Worm (Caenorhabditis elegans): ENCODE measurements around the gene Y46G5A.23.
A peak's percentile ranks its signal among the peaks of the same experiment; 100 is the strongest.

Y46G5A.23 gene

ce11 chrII:12816412-12817146 is 12.2 kb downstream of the Y46G5A.23 start, which contains the start of gene acl-7:
acl-7 (minus strand) TSS chrII:12816462.
- TF ChIP-seq pha-4 (tag; optimal IDR thresholded peaks at IDR 0.05) (no peak), elt-2 (tag; optimal IDR thresholded peaks at IDR 0.05) (peak; percentile 44)

- TF ChIP-seq ceh-22 (tag; optimal IDR thresholded peaks at IDR 0.05): no peak
- TF ChIP-seq pros-1 (tag; optimal IDR thresholded peaks at IDR 0.05): no peak
- no peak for TF ChIP-seq lin-11 (tag; optimal IDR thresholded peaks at IDR 0.05)
- TF ChIP-seq F13H6.1 (tag; optimal IDR thresholded peaks at IDR 0.05): no peak
- TF ChIP-seq C38D4.7 (GFP tag; optimal IDR thresholded peaks at IDR 0.05): no peak
- no peak for TF ChIP-seq nhr-232 (tag; optimal IDR thresholded peaks at IDR 0.05)
- TF ChIP-seq ceh-34 (tag; optimal IDR thresholded peaks at IDR 0.05): no peak
- TF ChIP-seq fkh-6 (tag; optimal IDR thresholded peaks at IDR 0.05): no peak
- no peak for TF ChIP-seq ceh-6 (GFP tag; optimal IDR thresholded peaks at IDR 0.05)
- TF ChIP-seq C08G9.2 (tag; optimal IDR thresholded peaks at IDR 0.05): no peak
- TF ChIP-seq hlh-15 (tag; optimal IDR thresholded peaks at IDR 0.05): no peak
- no peak for TF ChIP-seq lim-6 (tag; optimal IDR thresholded peaks at IDR 0.05)
- TF ChIP-seq rnt-1 (tag; optimal IDR thresholded peaks at IDR 0.05): no peak
- no peak for TF ChIP-seq T23F11.4 (GFP tag; optimal IDR thresholded peaks at IDR 0.05)
- TF ChIP-seq elt-4 (tag; optimal IDR thresholded peaks at IDR 0.05): no peak
- no peak for TF ChIP-seq ceh-48 (tag; optimal IDR thresholded peaks at IDR 0.05)
Measured at ce11 chrII:12813253-12813652, 15.5 kb downstream of the Y46G5A.23 start.

ce11 chrII:12810709-12811108 is 18.1 kb downstream of the Y46G5A.23 start, which contains the start of gene Y46G5A.20:
Y46G5A.20 (plus strand) TSS chrII:12811009.
- no peak for TF ChIP-seq sox-4 (tag; optimal IDR thresholded peaks at IDR 0.05)
- no peak for TF ChIP-seq pha-4 (tag; optimal IDR thresholded peaks at IDR 0.05)
- no peak for TF ChIP-seq ceh-2 (tag; optimal IDR thresholded peaks at IDR 0.05)
- no peak for TF ChIP-seq ceh-19 (GFP tag; optimal IDR thresholded peaks at IDR 0.05)
- TF ChIP-seq C38D4.7 (GFP tag; optimal IDR thresholded peaks at IDR 0.05): no peak
- no peak for TF ChIP-seq K09A11.1 (tag; optimal IDR thresholded peaks at IDR 0.05; ENCODE audit: insufficient read depth)

- no peak for TF ChIP-seq ets-4 (tag; optimal IDR thresholded peaks at IDR 0.05)
Measured at ce11 chrII:12809725-12810124, 19.0 kb downstream of the Y46G5A.23 start.

- TF ChIP-seq odd-2 (tag; optimal IDR thresholded peaks at IDR 0.05): no peak
- TF ChIP-seq unc-42 (tag; optimal IDR thresholded peaks at IDR 0.05): no peak
- TF ChIP-seq ceh-2 (tag; optimal IDR thresholded peaks at IDR 0.05): no peak
- TF ChIP-seq ceh-30 (tag; optimal IDR thresholded peaks at IDR 0.05): no peak
- TF ChIP-seq sox-4 (tag; optimal IDR thresholded peaks at IDR 0.05): no peak
- no peak for TF ChIP-seq nhr-232 (tag; optimal IDR thresholded peaks at IDR 0.05)
- TF ChIP-seq Y22D7AL.16 (tag; optimal IDR thresholded peaks at IDR 0.05): no peak
- TF ChIP-seq pha-4 (tag; optimal IDR thresholded peaks at IDR 0.05): no peak
- no peak for TF ChIP-seq pax-1 (tag; optimal IDR thresholded peaks at IDR 0.05)
- no peak for TF ChIP-seq T23F11.4 (GFP tag; optimal IDR thresholded peaks at IDR 0.05)
- no peak for TF ChIP-seq ceh-19 (GFP tag; optimal IDR thresholded peaks at IDR 0.05)
- TF ChIP-seq fkh-10 (GFP tag; optimal IDR thresholded peaks at IDR 0.05): no peak
- TF ChIP-seq ceh-14 (tag; optimal IDR thresholded peaks at IDR 0.05): no peak
- no peak for TF ChIP-seq eyg-1 (tag; optimal IDR thresholded peaks at IDR 0.05)
- no peak for TF ChIP-seq ttx-3 (tag; optimal IDR thresholded peaks at IDR 0.05)
- TF ChIP-seq F13H6.1 (tag; optimal IDR thresholded peaks at IDR 0.05): no peak
- no peak for TF ChIP-seq pros-1 (tag; optimal IDR thresholded peaks at IDR 0.05)
- TF ChIP-seq lin-11 (tag; optimal IDR thresholded peaks at IDR 0.05): no peak
- no peak for TF ChIP-seq unc-55 (GFP tag; optimal IDR thresholded peaks at IDR 0.05)
- no peak for TF ChIP-seq hlh-13 (GFP tag; optimal IDR thresholded peaks at IDR 0.05)
Measured at ce11 chrII:12808746-12809145, 20.0 kb downstream of the Y46G5A.23 start.
